Worm (Caenorhabditis elegans) whole organism, young adult: ENCODE measurements around the gene C53B4.3.
A peak's percentile ranks its signal among the peaks of the same experiment; 100 is the strongest.

Experiments used
- B0261.1 ChIP-seq: sonication (generic microtip); optimal IDR thresholded peaks from 2 replicates; lab custom pipeline; 2016; ENCODE audit warnings: mild to moderate bottlenecking, missing genetic modification characterization, moderate library complexity, missing compliant biosample characterization
- F49E8.2 ChIP-seq: sonication (generic microtip); optimal IDR thresholded peaks from 3 replicates; lab custom pipeline; 2017; ENCODE audit warnings: missing genetic modification characterization, mild to moderate bottlenecking, missing compliant biosample characterization, antibody characterized with exemption, moderate library complexity; ENCODE audit not compliant: insufficient read depth
- F55B11.4 ChIP-seq: sonication (generic microtip); optimal IDR thresholded peaks from 2 replicates; lab custom pipeline; 2016; ENCODE audit warnings: missing compliant biosample characterization, missing genetic modification characterization, borderline replicate concordance; ENCODE audit not compliant: insufficient read depth
- F57C9.4 ChIP-seq: sonication (generic microtip); optimal IDR thresholded peaks from 2 replicates; lab custom pipeline; 2017; ENCODE audit warnings: mild to moderate bottlenecking, missing genetic modification characterization, missing compliant biosample characterization
- K12H6.12 ChIP-seq: fragments of 200-800 bp; sonication (Bioruptor generic); optimal IDR thresholded peaks from 2 replicates; lab custom pipeline; 2018; ENCODE audit warnings: mild to moderate bottlenecking, missing genetic modification characterization, missing compliant biosample characterization
- Y56A3A.18 ChIP-seq: fragments of 200-800 bp; sonication (Bioruptor generic); IDR thresholded peaks from 2 replicates; pipeline ENCODE4 v1.3.6; 2022; ENCODE audit warnings: missing genetic modification reagents, missing genetic modification characterization, missing compliant biosample characterization
- akir-1 ChIP-seq: fragments of 200-800 bp; sonication (Bioruptor generic); optimal IDR thresholded peaks from 2 replicates; lab custom pipeline; 2018; ENCODE audit warnings: mild to moderate bottlenecking, missing genetic modification characterization, moderate library complexity, missing compliant biosample characterization
- ama-1 ChIP-seq, 3 experiments: fragments of 150-350 bp in 1 of 3; sonication (generic microtip) in 2 of 3; optimal IDR thresholded peaks; 2 replicates each; lab custom pipeline; 2014 to 2018; ENCODE audit warnings: missing biosample characterization in 2 of 3, missing genetic modification characterization in 2 of 3, missing genetic modification reagents in 2 of 3
- atf-7 ChIP-seq: sonication (generic microtip); optimal IDR thresholded peaks from 2 replicates; lab custom pipeline; 2017; ENCODE audit warnings: mild to moderate bottlenecking, missing genetic modification characterization, missing compliant biosample characterization
- attf-3 ChIP-seq: fragments of 200-800 bp; sonication (Bioruptor generic); conservative IDR thresholded peaks from 2 replicates; pipeline ENCODE4 v1.3.6; 2022; ENCODE audit warnings: missing genetic modification reagents, missing genetic modification characterization, missing compliant biosample characterization
- attf-5 ChIP-seq: fragments of 200-800 bp; sonication (Bioruptor generic); optimal IDR thresholded peaks from 2 replicates; lab custom pipeline; 2018; ENCODE audit warnings: mild to moderate bottlenecking, missing genetic modification characterization, missing compliant biosample characterization
- cebp-1 ChIP-seq, 2 experiments: fragments of 200-800 bp in 1 of 2; sonication (Bioruptor generic) in 1 of 2; sonication (generic microtip) in 1 of 2; IDR thresholded peaks in 1 of 2; optimal IDR thresholded peaks in 1 of 2; 2 replicates each; pipeline versions ENCODE4 v1.3.6 to Lab custom; 2017 to 2022; ENCODE audit warnings: missing compliant biosample characterization in 2 of 2, missing genetic modification characterization in 2 of 2, mild to moderate bottlenecking in 1 of 2, missing genetic modification reagents in 1 of 2, moderate library complexity in 1 of 2
- ceh-27 ChIP-seq: fragments of 200-800 bp; sonication (Bioruptor generic); optimal IDR thresholded peaks from 2 replicates; lab custom pipeline; 2018; ENCODE audit warnings: mild to moderate bottlenecking, missing genetic modification characterization, moderate library complexity, missing compliant biosample characterization
- ceh-79 ChIP-seq: sonication (generic microtip); optimal IDR thresholded peaks from 2 replicates; lab custom pipeline; 2017; ENCODE audit warnings: mild to moderate bottlenecking, missing genetic modification characterization, missing compliant biosample characterization
- dox-1 ChIP-seq: fragments of 200-800 bp; sonication (Bioruptor generic); IDR thresholded peaks from 2 replicates; pipeline ENCODE4 v1.3.6; 2022; ENCODE audit warnings: missing genetic modification reagents, missing genetic modification characterization, missing compliant biosample characterization
- egl-18 ChIP-seq: fragments of 200-800 bp; sonication (Bioruptor generic); IDR thresholded peaks from 2 replicates; pipeline ENCODE4 v1.3.6; 2022; ENCODE audit warnings: missing genetic modification reagents, missing genetic modification characterization, missing compliant biosample characterization
- hmg-1.2 ChIP-seq: fragments of 200-800 bp; sonication (Bioruptor generic); IDR thresholded peaks from 2 replicates; pipeline ENCODE4 v1.3.6; 2022; ENCODE audit warnings: missing genetic modification reagents, missing genetic modification characterization, missing compliant biosample characterization
- lag-1 ChIP-seq: fragments of 200-800 bp; sonication (Bioruptor generic); IDR thresholded peaks from 2 replicates; pipeline ENCODE4 v1.3.6; 2022; ENCODE audit warnings: missing genetic modification reagents, missing genetic modification characterization, missing compliant biosample characterization
- let-526 ChIP-seq: fragments of 200-800 bp; sonication (Bioruptor generic); IDR thresholded peaks from 2 replicates; pipeline ENCODE4 v1.3.6; 2022; ENCODE audit warnings: missing genetic modification reagents, missing genetic modification characterization, missing compliant biosample characterization
- lin-26 ChIP-seq: fragments of 200-800 bp; sonication (Bioruptor generic); IDR thresholded peaks from 2 replicates; pipeline ENCODE4 v1.3.6; 2022; ENCODE audit warnings: missing genetic modification reagents, missing genetic modification characterization, missing compliant biosample characterization
- lsy-27 ChIP-seq: sonication (generic microtip); optimal IDR thresholded peaks from 2 replicates; lab custom pipeline; 2017; ENCODE audit warnings: missing genetic modification characterization, mild to moderate bottlenecking, missing compliant biosample characterization, antibody characterized with exemption, missing genotype, borderline replicate concordance; ENCODE audit not compliant: insufficient read depth
- madf-3 ChIP-seq: fragments of 200-800 bp; sonication (Bioruptor generic); IDR thresholded peaks from 2 replicates; pipeline ENCODE4 v1.3.6; 2022; ENCODE audit warnings: missing genetic modification reagents, missing genetic modification characterization, missing compliant biosample characterization
- nfyb-1 ChIP-seq: fragments of 200-800 bp; sonication (Bioruptor generic); IDR thresholded peaks from 2 replicates; pipeline ENCODE4 v1.3.6; 2022; ENCODE audit warnings: missing genetic modification reagents, missing genetic modification characterization, missing compliant biosample characterization
- nhr-80 ChIP-seq: sonication (generic microtip); optimal IDR thresholded peaks from 2 replicates; lab custom pipeline; 2016; ENCODE audit warnings: missing genetic modification characterization, missing compliant biosample characterization
- rcor-1 ChIP-seq: fragments of 200-800 bp; sonication (Bioruptor generic); IDR thresholded peaks from 2 replicates; pipeline ENCODE4 v1.3.6; 2022; ENCODE audit warnings: missing genetic modification reagents, missing genetic modification characterization, missing compliant biosample characterization
- snpc-3.4 ChIP-seq: sonication (generic microtip); optimal IDR thresholded peaks from 2 replicates; lab custom pipeline; 2017; ENCODE audit warnings: missing genetic modification characterization, mild to moderate bottlenecking, missing compliant biosample characterization, antibody characterized with exemption, moderate library complexity, missing genotype, missing genetic modification reagents
- tbp1 ChIP-seq: fragments of 200-800 bp; sonication (Bioruptor generic); optimal IDR thresholded peaks from 2 replicates; lab custom pipeline; 2018; ENCODE audit warnings: mild to moderate bottlenecking, missing genetic modification characterization, missing compliant biosample characterization
- zfh-2 ChIP-seq: fragments of 200-800 bp; sonication (Bioruptor generic); conservative IDR thresholded peaks from 2 replicates; pipeline ENCODE4 v1.3.6; 2022; ENCODE audit warnings: missing genetic modification reagents, missing genetic modification characterization, missing compliant biosample characterization
- ztf-18 ChIP-seq: sonication (generic microtip); optimal IDR thresholded peaks from 2 replicates; lab custom pipeline; 2016; ENCODE audit warnings: missing genotype, mild to moderate bottlenecking, missing genetic modification characterization, missing compliant biosample characterization
- ztf-22 ChIP-seq: fragments of 200-800 bp; sonication (Bioruptor generic); optimal IDR thresholded peaks from 2 replicates; lab custom pipeline; 2018; ENCODE audit warnings: mild to moderate bottlenecking, missing genetic modification characterization, moderate library complexity, missing compliant biosample characterization
- ztf-25 ChIP-seq: fragments of 200-800 bp; sonication (Bioruptor generic); IDR thresholded peaks from 2 replicates; pipeline ENCODE4 v1.3.6; 2022; ENCODE audit warnings: missing genetic modification reagents, missing genetic modification characterization, missing compliant biosample characterization
- ztf-6 ChIP-seq: fragments of 200-800 bp; sonication (Bioruptor generic); IDR thresholded peaks from 2 replicates; pipeline ENCODE4 v1.3.6; 2022; ENCODE audit warnings: missing genetic modification reagents, missing genetic modification characterization, missing compliant biosample characterization

C53B4.3 gene

ce11 chrIV:8921956-8922355 is 51.6 kb downstream of the C53B4.3 start, which contains the start of gene D1046.16:
TSS of gene D1046.16 (plus strand) at chrIV:8922150.
- TF ChIP-seq F55B11.4 (tag; lab: Kevin White, UChicago) = no peak
- no peak for TF ChIP-seq F57C9.4 (tag; lab: Kevin White, UChicago)
- peak; percentile 69 for TF ChIP-seq nhr-80 (tag; lab: Kevin White, UChicago)
- peak; percentile 52; the same call in 1 of the 2 replicates for TF ChIP-seq hmg-1.2 (GFP tag; lab: Robert Waterston, UW)
- TF ChIP-seq madf-3 (GFP tag; lab: Robert Waterston, UW) = no peak
- 0 out of 2 replicates have a peak, but pooled peaks have one; percentile 33 for TF ChIP-seq lin-26 (GFP tag; lab: Robert Waterston, UW)
- no peak for TF ChIP-seq ztf-6
- peak; percentile 58 for TF ChIP-seq attf-5 (GFP tag; lab: Kevin White, UChicago)
- TF ChIP-seq ceh-79 = no peak
- no peak for TF ChIP-seq atf-7 (tag; lab: Kevin White, UChicago)
- TF ChIP-seq K12H6.12 (tag; lab: Kevin White, UChicago) = no peak
- TF ChIP-seq Y56A3A.18 (GFP tag; lab: Robert Waterston, UW) = no peak
- TF ChIP-seq dox-1 = 0 out of 2 replicates have a peak, but pooled peaks have one; percentile 53
- no peak for TF ChIP-seq cebp-1 (GFP tag; IDR thresholded peaks at IDR 0.05; lab: Robert Waterston, UW)
- peak; percentile 26 for TF ChIP-seq cebp-1 (tag; optimal IDR thresholded peaks at IDR 0.05; lab: Kevin White, UChicago)
- TF ChIP-seq lsy-27 (tag; lab: Kevin White, UChicago) = no peak
- no peak for TF ChIP-seq let-526 (GFP tag; lab: Robert Waterston, UW)
- TF ChIP-seq ceh-27 (GFP tag; lab: Kevin White, UChicago) = peak; percentile 51

- TF ChIP-seq lag-1 (GFP tag; lab: Robert Waterston, UW) = no peak
- TF ChIP-seq rcor-1 = no peak
- TF ChIP-seq zfh-2 (GFP tag; lab: Robert Waterston, UW) = no peak
- TF ChIP-seq dox-1 = no peak
- no peak for TF ChIP-seq snpc-3.4
- no peak for TF ChIP-seq B0261.1 (tag; lab: Kevin White, UChicago)
- no peak for TF ChIP-seq ztf-18 (tag; lab: Kevin White, UChicago)
- no peak for TF ChIP-seq akir-1 (GFP tag; lab: Kevin White, UChicago)
- TF ChIP-seq tbp1 (GFP tag; lab: Kevin White, UChicago) = no peak
- no peak for TF ChIP-seq ama-1 (optimal IDR thresholded peaks at IDR 0.05; lab: Kevin White, UChicago)
- TF ChIP-seq ama-1 (GFP tag; optimal IDR thresholded peaks at IDR 0.05; lab: Kevin White, UChicago) = no peak
- TF ChIP-seq F49E8.2 (tag; lab: Kevin White, UChicago) = no peak
- no peak for TF ChIP-seq nfyb-1 (GFP tag; lab: Robert Waterston, UW)
- no peak for TF ChIP-seq attf-3 (GFP tag; lab: Robert Waterston, UW)
- no peak for TF ChIP-seq egl-18
- no peak for TF ChIP-seq ztf-22 (GFP tag; lab: Kevin White, UChicago)
- no peak for TF ChIP-seq ztf-25 (GFP tag; lab: Robert Waterston, UW)
Observed at ce11 chrIV:8921166-8921565, 52.3 kb downstream of the C53B4.3 start.
